Fruit fly (Drosophila melanogaster) whole organism, embryonic: ENCODE data around the gene CG13409.

Source experiments
- Abd-B ChIP-seq: fragments of 200-800 bp; sonication (Bioruptor generic); optimal IDR thresholded peaks from 2 replicates; lab custom pipeline; 2018; ENCODE audit warnings: missing biosample characterization, mild to moderate bottlenecking, missing genetic modification characterization, moderate library complexity
- Atf-2 ChIP-seq: fragments of 200-800 bp; sonication (Bioruptor generic); optimal IDR thresholded peaks from 2 replicates; lab custom pipeline; 2016; ENCODE audit warnings: missing biosample characterization, missing genetic modification characterization
- CG10654 ChIP-seq: fragments of 200-800 bp; sonication (Bioruptor generic); optimal IDR thresholded peaks from 2 replicates; lab custom pipeline; 2016; ENCODE audit warnings: missing biosample characterization, missing genetic modification characterization
- CG11723 ChIP-seq: fragments of 200-800 bp; sonication (Bioruptor generic); optimal IDR thresholded peaks from 2 replicates; lab custom pipeline; 2017; ENCODE audit warnings: missing biosample characterization, mild to moderate bottlenecking, missing genetic modification characterization
- CG13624 ChIP-seq: fragments of 200-800 bp; sonication (Bioruptor generic); optimal IDR thresholded peaks from 2 replicates; lab custom pipeline; 2016; ENCODE audit warnings: missing biosample characterization, missing genetic modification characterization
- CG14014 ChIP-seq: fragments of 200-800 bp; sonication (Bioruptor generic); IDR thresholded peaks from 2 replicates; pipeline ENCODE4 v1.3.6; 2022; ENCODE audit warnings: missing biosample characterization, missing genetic modification characterization
- CG14441 ChIP-seq: fragments of 200-800 bp; sonication (Bioruptor generic); IDR thresholded peaks from 2 replicates; pipeline ENCODE4 v1.3.6; 2022; ENCODE audit warnings: missing biosample characterization, missing genetic modification characterization
- CG15601 ChIP-seq: fragments of 200-800 bp; sonication (Bioruptor generic); optimal IDR thresholded peaks from 3 replicates; lab custom pipeline; 2019; ENCODE audit warnings: missing biosample characterization, mild to moderate bottlenecking, missing genetic modification characterization, moderate library complexity
- CG16863 ChIP-seq: fragments of 200-800 bp; sonication (Bioruptor generic); optimal IDR thresholded peaks from 3 replicates; lab custom pipeline; 2016; ENCODE audit warnings: missing biosample characterization, missing genetic modification characterization
- CG18262 ChIP-seq: fragments of 200-800 bp; optimal IDR thresholded peaks from 3 replicates; lab custom pipeline; 2019; ENCODE audit warnings: missing biosample characterization, mild to moderate bottlenecking, missing genetic modification characterization, moderate library complexity
- CG18619 ChIP-seq: fragments of 200-800 bp; sonication (Bioruptor generic); optimal IDR thresholded peaks from 3 replicates; lab custom pipeline; 2017; ENCODE audit warnings: missing biosample characterization, mild to moderate bottlenecking, missing genetic modification characterization
- CG2120 ChIP-seq: fragments of 200-800 bp; sonication (Bioruptor generic); optimal IDR thresholded peaks from 3 replicates; lab custom pipeline; 2016; ENCODE audit warnings: missing biosample characterization, missing genetic modification characterization
- CG2678 ChIP-seq: fragments of 200-800 bp; sonication (Bioruptor generic); optimal IDR thresholded peaks from 3 replicates; lab custom pipeline; 2019; ENCODE audit warnings: missing biosample characterization, mild to moderate bottlenecking, missing genetic modification characterization, moderate library complexity
- CG30403 ChIP-seq: fragments of 200-800 bp; sonication (Bioruptor generic); optimal IDR thresholded peaks from 3 replicates; lab custom pipeline; 2016; ENCODE audit warnings: missing biosample characterization, missing genetic modification characterization
- CG31224 ChIP-seq: fragments of 200-800 bp; sonication (Bioruptor generic); IDR thresholded peaks from 2 replicates; pipeline ENCODE4 v1.3.6; 2022; ENCODE audit warnings: missing biosample characterization, missing genetic modification characterization
- CG33557 ChIP-seq: fragments of 200-800 bp; sonication (Bioruptor generic); optimal IDR thresholded peaks from 2 replicates; lab custom pipeline; 2019; ENCODE audit warnings: missing biosample characterization, mild to moderate bottlenecking, missing genetic modification characterization, moderate library complexity
- CG4282 ChIP-seq: fragments of 200-800 bp; sonication (Bioruptor generic); optimal IDR thresholded peaks from 2 replicates; lab custom pipeline; 2016; ENCODE audit warnings: missing biosample characterization, missing genetic modification characterization
- CG4424 ChIP-seq: fragments of 200-800 bp; sonication (Bioruptor generic); optimal IDR thresholded peaks from 3 replicates; lab custom pipeline; 2016; ENCODE audit warnings: missing biosample characterization, missing genetic modification characterization
- CG4820 ChIP-seq: fragments of 200-800 bp; sonication (Bioruptor generic); optimal IDR thresholded peaks from 3 replicates; lab custom pipeline; 2016; ENCODE audit warnings: missing biosample characterization, missing genetic modification characterization
- CG6654 ChIP-seq: fragments of 200-800 bp; sonication (Bioruptor generic); optimal IDR thresholded peaks from 2 replicates; lab custom pipeline; 2017; ENCODE audit warnings: missing biosample characterization, mild to moderate bottlenecking, missing genetic modification characterization
- CG7745 ChIP-seq: fragments of 200-800 bp; sonication (Bioruptor generic); optimal IDR thresholded peaks from 2 replicates; lab custom pipeline; 2018; ENCODE audit warnings: missing biosample characterization, mild to moderate bottlenecking, missing genetic modification characterization, moderate library complexity
- CG7839 ChIP-seq: fragments of 200-800 bp; sonication (Bioruptor generic); optimal IDR thresholded peaks from 3 replicates; lab custom pipeline; 2018; ENCODE audit warnings: missing biosample characterization, mild to moderate bottlenecking, missing genetic modification characterization, moderate library complexity
- CG8290 ChIP-seq, 3 experiments: fragments of 200-800 bp; sonication (Bioruptor generic); optimal IDR thresholded peaks; 2 replicates each; lab custom pipeline; 2016 to 2019; ENCODE audit warnings: missing biosample characterization in 3 of 3, missing genetic modification characterization in 3 of 3, mild to moderate bottlenecking in 2 of 3, moderate library complexity in 1 of 3
- CG8765 ChIP-seq: fragments of 200-800 bp; sonication (Bioruptor generic); IDR thresholded peaks from 2 replicates; pipeline ENCODE4 v1.3.6; 2022; ENCODE audit warnings: missing biosample characterization, missing genetic modification characterization
- CG9609 ChIP-seq: fragments of 200-800 bp; sonication (Bioruptor generic); optimal IDR thresholded peaks from 3 replicates; lab custom pipeline; 2016; ENCODE audit warnings: missing biosample characterization, missing genetic modification characterization
- CG9932 ChIP-seq: fragments of 200-800 bp; sonication (Bioruptor generic); IDR thresholded peaks from 2 replicates; pipeline ENCODE4 v1.3.6; 2022; ENCODE audit warnings: missing biosample characterization, missing genetic modification characterization
- Elba2 ChIP-seq: fragments of 200-800 bp; sonication (Bioruptor generic); optimal IDR thresholded peaks from 3 replicates; lab custom pipeline; 2016; ENCODE audit warnings: missing biosample characterization, missing genetic modification characterization
- HHEX ChIP-seq: fragments of 200-800 bp; sonication (Bioruptor generic); optimal IDR thresholded peaks from 3 replicates; lab custom pipeline; 2017; ENCODE audit warnings: missing biosample characterization, mild to moderate bottlenecking, missing genetic modification characterization, missing genetic modification reagents
- Mad ChIP-seq: fragments of 200-800 bp; sonication (Bioruptor generic); optimal IDR thresholded peaks from 2 replicates; lab custom pipeline; 2016; ENCODE audit warnings: missing biosample characterization, missing genetic modification characterization
- Mrtf ChIP-seq: fragments of 200-800 bp; sonication (Bioruptor generic); IDR thresholded peaks from 3 replicates; pipeline ENCODE4 v1.3.6; 2022; ENCODE audit warnings: missing biosample characterization, missing genetic modification characterization
- NfI ChIP-seq: fragments of 200-800 bp; sonication (Bioruptor generic); optimal IDR thresholded peaks from 3 replicates; lab custom pipeline; 2018; ENCODE audit warnings: missing biosample characterization, mild to moderate bottlenecking, missing genetic modification characterization, moderate library complexity
- Optix ChIP-seq: fragments of 200-800 bp; sonication (Bioruptor generic); IDR thresholded peaks from 3 replicates; pipeline ENCODE4 v1.3.6; 2022; ENCODE audit warnings: missing biosample characterization, missing genetic modification characterization
- Stat92E ChIP-seq, 3 experiments: fragments of >200 bp in 2 of 3; fragments of 200-800 bp in 1 of 3; sonication (Bioruptor generic) in 1 of 3; optimal IDR thresholded peaks; 2 replicates each; lab custom pipeline; 2017 to 2019; ENCODE audit warnings: missing biosample characterization in 3 of 3, missing genetic modification characterization in 3 of 3, mild to moderate bottlenecking in 1 of 3, moderate library complexity in 1 of 3
- al ChIP-seq: fragments of 200-800 bp; sonication (Bioruptor generic); IDR thresholded peaks from 2 replicates; pipeline ENCODE4 v1.3.6; 2022; ENCODE audit warnings: missing biosample characterization, missing genetic modification characterization
- ash1 ChIP-seq: fragments of 200-800 bp; sonication (Bioruptor generic); optimal IDR thresholded peaks from 2 replicates; lab custom pipeline; 2018; ENCODE audit warnings: missing biosample characterization, mild to moderate bottlenecking, missing genetic modification characterization
- fd3F ChIP-seq: fragments of 200-800 bp; sonication (Bioruptor generic); optimal IDR thresholded peaks from 2 replicates; lab custom pipeline; 2018; ENCODE audit warnings: missing biosample characterization, mild to moderate bottlenecking, missing genetic modification characterization, moderate library complexity
- fu2 ChIP-seq: fragments of 200-800 bp; sonication (Bioruptor generic); optimal IDR thresholded peaks from 2 replicates; lab custom pipeline; 2016; ENCODE audit warnings: missing biosample characterization, missing genetic modification characterization
- gcm ChIP-seq: fragments of 200-800 bp; sonication (Bioruptor generic); optimal IDR thresholded peaks from 2 replicates; lab custom pipeline; 2019; ENCODE audit warnings: missing biosample characterization, mild to moderate bottlenecking, missing genetic modification characterization, moderate library complexity
- gem ChIP-seq: fragments of 200-800 bp; sonication (Bioruptor generic); optimal IDR thresholded peaks from 2 replicates; lab custom pipeline; 2019; ENCODE audit warnings: missing biosample characterization, mild to moderate bottlenecking, missing genetic modification characterization, moderate library complexity
- grn ChIP-seq: fragments of 200-800 bp; sonication (Bioruptor generic); optimal IDR thresholded peaks from 3 replicates; lab custom pipeline; 2017; ENCODE audit warnings: missing biosample characterization, missing genetic modification characterization
- ham ChIP-seq: fragments of 200-800 bp; sonication (Bioruptor generic); IDR thresholded peaks from 2 replicates; pipeline ENCODE4 v1.3.6; 2022; ENCODE audit warnings: missing biosample characterization, missing genetic modification characterization
- hbn ChIP-seq: fragments of 200-800 bp; sonication (Bioruptor generic); IDR thresholded peaks from 2 replicates; pipeline ENCODE4 v1.3.6; 2022; ENCODE audit warnings: missing biosample characterization, missing genetic modification characterization; ENCODE audit not compliant: partially characterized antibody
- jigr1 ChIP-seq: fragments of 200-800 bp; sonication (Bioruptor generic); IDR thresholded peaks from 3 replicates; pipeline ENCODE4 v1.3.6; 2022; ENCODE audit warnings: missing biosample characterization, missing genetic modification characterization
- otp ChIP-seq: fragments of 200-800 bp; sonication (Bioruptor generic); IDR thresholded peaks from 3 replicates; pipeline ENCODE4, ENCODE4 v1.3.6; 2022; ENCODE audit warnings: missing biosample characterization, missing genetic modification characterization
- pfk ChIP-seq: fragments of 200-800 bp; sonication (Bioruptor generic); optimal IDR thresholded peaks from 2 replicates; lab custom pipeline; 2018; ENCODE audit warnings: missing biosample characterization, mild to moderate bottlenecking, missing genetic modification characterization, moderate library complexity
- pita ChIP-seq: fragments of 200-800 bp; sonication (Bioruptor generic); optimal IDR thresholded peaks from 2 replicates; lab custom pipeline; 2017; ENCODE audit warnings: missing biosample characterization, mild to moderate bottlenecking, missing genetic modification characterization
- pnt ChIP-seq: fragments of 200-800 bp; sonication (Bioruptor generic); optimal IDR thresholded peaks from 3 replicates; lab custom pipeline; 2016; ENCODE audit warnings: missing biosample characterization, missing genetic modification characterization
- tgo ChIP-seq: fragments of 200-800 bp; sonication (Bioruptor generic); IDR thresholded peaks from 3 replicates; pipeline ENCODE4 v1.3.6; 2022; ENCODE audit warnings: missing biosample characterization, missing genetic modification characterization

CG13409 gene

dm6 chr3R:22026922-22027742 lies 4.6 kb downstream of the CG13409 start, which contains the start of the genes Cchl and ND-42 (continued):
- TF ChIP-seq CG9609 (peak; percentile 45), gem (no peak), HHEX (GFP tag; lab: Kevin White, UChicago) (peak; percentile 77), CG15601 (peak; percentile 61), CG9932 (GFP tag; lab: Robert Waterston, UW) (peak; percentile 81; the same call in 1 of the 2 replicates), pnt (GFP tag; lab: Kevin White, UChicago) (peak; percentile 65), CG4820 (peak; percentile 74), ham (no peak), CG14014 (GFP tag; lab: Robert Waterston, UW) (peak; percentile 56; the same call in 1 of the 2 replicates), al (GFP tag; lab: Robert Waterston, UW) (peak; percentile 62), Stat92E (GFP tag; optimal IDR thresholded peaks at IDR 0.05; lab: Kevin White, UChicago) (no peak), CG8290 (GFP tag; optimal IDR thresholded peaks at IDR 0.05; lab: Kevin White, UChicago) (peak; percentile 93), CG8290 (tag; optimal IDR thresholded peaks at IDR 0.05; lab: Kevin White, UChicago) (peak; percentile 68 to 94), CG31224 (GFP tag; lab: Robert Waterston, UW) (peak; percentile 41), tgo (peak; percentile 72), hbn (GFP tag; lab: Robert Waterston, UW) (peak; percentile 59; the same call in 1 of the 2 replicates), CG18262 (tag; lab: Kevin White, UChicago) (peak; percentile 75), CG16863 (GFP tag; lab: Kevin White, UChicago) (peak; percentile 71), CG18619 (GFP tag; lab: Kevin White, UChicago) (peak; percentile 80), CG30403 (GFP tag; lab: Kevin White, UChicago) (peak; percentile 91), Atf-2 (GFP tag; lab: Kevin White, UChicago) (peak; percentile 26), fd3F (GFP tag; lab: Kevin White, UChicago) (peak; percentile 64), CG33557 (GFP tag; lab: Kevin White, UChicago) (peak; percentile 80), CG2678 (tag; lab: Kevin White, UChicago) (no peak), CG2120 (peak; percentile 82), CG6654 (no peak), Mad (GFP tag; lab: Kevin White, UChicago) (peak; percentile 58), CG13624 (GFP tag; lab: Kevin White, UChicago) (peak; percentile 66), pfk (GFP tag; lab: Kevin White, UChicago) (peak; percentile 20), CG10654 (GFP tag; lab: Kevin White, UChicago) (peak; percentile 79), Abd-B (GFP tag; lab: Kevin White, UChicago) (peak; percentile 81), CG4424 (GFP tag; lab: Kevin White, UChicago) (peak; percentile 84), CG11723 (GFP tag; lab: Kevin White, UChicago) (peak; percentile 67), Elba2 (GFP tag; lab: Kevin White, UChicago) (no peak), CG14441 (GFP tag; lab: Robert Waterston, UW) (peak; percentile 72), CG4282 (GFP tag; lab: Kevin White, UChicago) (peak; percentile 14), jigr1 (peak; percentile 67; the same call in 1 of the 3 replicates), otp (GFP tag; lab: Robert Waterston, UW) (peak; percentile 42; the same call in 1 of the 3 replicates), fu2 (peak; percentile 63), pita (GFP tag; lab: Kevin White, UChicago) (no peak), CG7745 (no peak), ash1 (no peak), grn (GFP tag; lab: Kevin White, UChicago) (no peak), Mrtf (peak; percentile 47; the same call in 1 of the 3 replicates), NfI (peak; percentile 79), gcm (GFP tag; lab: Kevin White, UChicago) (peak; percentile 64), CG7839 (tag; lab: Kevin White, UChicago) (no peak), Optix (GFP tag; lab: Robert Waterston, UW) (peak; percentile 74), CG8765 (GFP tag; lab: Robert Waterston, UW) (peak; percentile 71)
